Fruit fly (Drosophila melanogaster) whole organism: ENCODE measurements around the gene gammaTub37C.

Experiments
- CG8478 ChIP-seq: fragments of >200 bp; optimal IDR thresholded peaks from 2 replicates; lab custom pipeline; 2018; ENCODE audit warnings: inconsistent platforms
- EcR ChIP-seq, 2 experiments: fragments of >200 bp; optimal IDR thresholded peaks; 2 replicates each; lab custom pipeline; 2017; ENCODE audit warnings: missing biosample characterization in 2 of 2, missing genetic modification characterization in 2 of 2, missing genetic modification reagents in 2 of 2
- pan ChIP-seq: fragments of >200 bp; optimal IDR thresholded peaks from 2 replicates; lab custom pipeline; 2017

dm6 chr2L:19222311-19222710, 36.8 kb upstream of the gammaTub37C start:
- TF ChIP-seq CG8478 (lab: Kevin White, UChicago) (no peak), EcR (GFP tag; optimal IDR thresholded peaks at IDR 0.05; lab: Kevin White, UChicago) (no peak), pan (lab: Kevin White, UChicago) (no peak)
